Worm (Caenorhabditis elegans): ENCODE data around the gene F01D5.5.

The F01D5.5 gene

ce11 chrII:14049097-14049496, 47.0 kb upstream of the F01D5.5 start (continued):
- no peak for TF ChIP-seq nhr-28 (tag; optimal IDR thresholded peaks at IDR 0.05)
- peak in 1 of 2 experiments; percentile 76 for TF ChIP-seq mdl-1 (tag; optimal IDR thresholded peaks at IDR 0.05)
- TF ChIP-seq vab-15 (tag; optimal IDR thresholded peaks at IDR 0.05), result no peak
- no peak for TF ChIP-seq skn-1 (tag; optimal IDR thresholded peaks at IDR 0.05)
- TF ChIP-seq nhr-11 (tag; optimal IDR thresholded peaks at IDR 0.05), result no peak
- no peak for TF ChIP-seq egl-27 (tag; optimal IDR thresholded peaks at IDR 0.05)
- no peak for TF ChIP-seq snpc-4 (tag; optimal IDR thresholded peaks at IDR 0.05)
- peak; percentile 76 for TF ChIP-seq rnt-1 (tag; optimal IDR thresholded peaks at IDR 0.05)
- no peak for TF ChIP-seq isw-1 (GFP tag; IDR thresholded peaks at IDR 0.05)
- no peak for TF ChIP-seq sox-4 (tag; optimal IDR thresholded peaks at IDR 0.05)
- TF ChIP-seq sup-37 (GFP tag; optimal IDR thresholded peaks at IDR 0.05), result no peak
- TF ChIP-seq zip-4 (GFP tag; optimal IDR thresholded peaks at IDR 0.05), result no peak
- peak; percentile 27 for TF ChIP-seq nhr-90 (tag; optimal IDR thresholded peaks at IDR 0.05; ENCODE audit: poor library complexity)
- no peak for TF ChIP-seq ceh-8 (GFP tag; optimal IDR thresholded peaks at IDR 0.05)
- TF ChIP-seq unc-30 (tag; optimal IDR thresholded peaks at IDR 0.05), result no peak
- TF ChIP-seq xbp-1 (tag; optimal IDR thresholded peaks at IDR 0.05), result no peak
- no peak for TF ChIP-seq nhr-12 (tag; optimal IDR thresholded peaks at IDR 0.05)
- TF ChIP-seq egl-13 (tag; optimal IDR thresholded peaks at IDR 0.05), result no peak
- peak in 2 of 6 experiments; percentile 47 to 78 for TF ChIP-seq elt-3 (tag; optimal IDR thresholded peaks at IDR 0.05)
- peak; percentile 80 for TF ChIP-seq blmp-1 (tag; optimal IDR thresholded peaks at IDR 0.05)
- no peak for TF ChIP-seq fkh-10 (GFP tag; optimal IDR thresholded peaks at IDR 0.05)
- peak; percentile 63 for TF ChIP-seq elt-2 (tag; optimal IDR thresholded peaks at IDR 0.05)
- no peak for TF ChIP-seq hlh-17 (GFP tag; optimal IDR thresholded peaks at IDR 0.05; ENCODE audit: borderline replicate concordance)
- TF ChIP-seq lin-13 (GFP tag; optimal IDR thresholded peaks at IDR 0.05), result no peak

- TF ChIP-seq lin-14 (GFP tag; optimal IDR thresholded peaks at IDR 0.05) (peak; percentile 25), efl-1 (optimal IDR thresholded peaks at IDR 0.05) (no peak), efl-1 (GFP tag; optimal IDR thresholded peaks at IDR 0.05 in 1 of 2) (peak in 1 of 2 experiments; percentile 82), blmp-1 (tag; optimal IDR thresholded peaks at IDR 0.05) (peak; percentile 65), egl-27 (tag; optimal IDR thresholded peaks at IDR 0.05) (no peak)
These were observed 44.4 kb upstream of the F01D5.5 start for ce11 chrII:14046491-14046890.

- no peak for TF ChIP-seq efl-1 (optimal IDR thresholded peaks at IDR 0.05)
- TF ChIP-seq efl-1 (GFP tag; optimal IDR thresholded peaks at IDR 0.05 in 1 of 2), result peak in 1 of 2 experiments; percentile 63
- TF ChIP-seq lin-13 (GFP tag; optimal IDR thresholded peaks at IDR 0.05), result no peak
These were observed 43.9 kb upstream of the F01D5.5 start for ce11 chrII:14045934-14046470.

ce11 chrII:14045235-14045634, 43.1 kb upstream of the F01D5.5 start:
- peak; percentile 26 for TF ChIP-seq snu-23 (GFP tag; optimal IDR thresholded peaks at IDR 0.05)
- no peak for TF ChIP-seq mep-1 (tag; optimal IDR thresholded peaks at IDR 0.05)
- TF ChIP-seq irx-1 (tag; optimal IDR thresholded peaks at IDR 0.05), result no peak
- no peak for TF ChIP-seq sox-4 (tag; optimal IDR thresholded peaks at IDR 0.05)
- peak; percentile 29 for TF ChIP-seq nhr-47 (tag; optimal IDR thresholded peaks at IDR 0.05)
- TF ChIP-seq ets-5 (GFP tag; IDR thresholded peaks at IDR 0.05), result no peak
- TF ChIP-seq sptf-1 (tag; optimal IDR thresholded peaks at IDR 0.05), result no peak
- peak in 1 of 2 experiments; percentile 14 for TF ChIP-seq lin-35 (GFP tag; optimal IDR thresholded peaks at IDR 0.05)
- no peak for TF ChIP-seq Y116A8C.19 (tag; optimal IDR thresholded peaks at IDR 0.05; ENCODE audit: borderline replicate concordance)
- no peak for TF ChIP-seq tbx-2 (tag; optimal IDR thresholded peaks at IDR 0.05)
- peak; percentile 47 for TF ChIP-seq lin-14 (GFP tag; optimal IDR thresholded peaks at IDR 0.05)
- no peak for TF ChIP-seq nhr-90 (tag; optimal IDR thresholded peaks at IDR 0.05; ENCODE audit: poor library complexity)
- TF ChIP-seq nhr-28 (tag; optimal IDR thresholded peaks at IDR 0.05), result no peak
- no peak for TF ChIP-seq ceh-88 (GFP tag; IDR thresholded peaks at IDR 0.05)
- no peak for TF ChIP-seq aly-2 (tag; optimal IDR thresholded peaks at IDR 0.05)
- TF ChIP-seq nhr-20 (tag; optimal IDR thresholded peaks at IDR 0.05), result peak; percentile 41
- no peak for TF ChIP-seq ama-1 (optimal IDR thresholded peaks at IDR 0.05)
- no peak for TF ChIP-seq pqm-1 (tag; optimal IDR thresholded peaks at IDR 0.05)
- TF ChIP-seq nhr-85 (tag), result peak; percentile 74
- no peak for TF ChIP-seq isw-1 (GFP tag; IDR thresholded peaks at IDR 0.05)
- TF ChIP-seq zag-1 (tag; optimal IDR thresholded peaks at IDR 0.05), result no peak
- peak; percentile 50 for TF ChIP-seq fkh-8 (tag; optimal IDR thresholded peaks at IDR 0.05)
- no peak for TF ChIP-seq lir-3 (tag; optimal IDR thresholded peaks at IDR 0.05; ENCODE audit: poor library complexity)
- peak; percentile 27 for TF ChIP-seq dsc-1 (tag; optimal IDR thresholded peaks at IDR 0.05)
- TF ChIP-seq blmp-1 (tag; optimal IDR thresholded peaks at IDR 0.05), result peak; percentile 51
- no peak for TF ChIP-seq ceh-90 (tag; optimal IDR thresholded peaks at IDR 0.05)
- TF ChIP-seq C34B4.2 (tag; optimal IDR thresholded peaks at IDR 0.05), result no peak

Data from whole organism, L1 larva.